Fruit fly (Drosophila melanogaster) whole organism, embryonic: Measurements from ENCODE around the gene CG11905.

Experiments
- Atf3 ChIP-seq: fragments of 200-800 bp; sonication (Bioruptor generic); optimal IDR thresholded peaks from 3 replicates; lab custom pipeline; 2016; ENCODE audit warnings: missing biosample characterization, missing genetic modification characterization
- Awh ChIP-seq: fragments of 200-800 bp; sonication (Bioruptor generic); IDR thresholded peaks from 2 replicates; pipeline ENCODE4, ENCODE4 v1.3.6; 2022; ENCODE audit warnings: missing biosample characterization, missing genetic modification characterization
- BEAF-32 ChIP-seq: fragments of 200-800 bp; sonication (Bioruptor generic); optimal IDR thresholded peaks from 3 replicates; lab custom pipeline; 2017; ENCODE audit warnings: missing biosample characterization, missing genetic modification characterization, mild to moderate bottlenecking, moderate library complexity, missing genetic modification reagents
- Bdp1 ChIP-seq: fragments of 200-800 bp; sonication (Bioruptor generic); optimal IDR thresholded peaks from 3 replicates; lab custom pipeline; 2016; ENCODE audit warnings: missing biosample characterization, missing genetic modification characterization
- BtbVII ChIP-seq: fragments of 200-800 bp; sonication (Bioruptor generic); optimal IDR thresholded peaks from 3 replicates; lab custom pipeline; 2017; ENCODE audit warnings: missing biosample characterization, mild to moderate bottlenecking, missing genetic modification characterization
- CG10147 ChIP-seq: fragments of 200-800 bp; sonication (Bioruptor generic); optimal IDR thresholded peaks from 2 replicates; lab custom pipeline; 2019; ENCODE audit warnings: missing biosample characterization, mild to moderate bottlenecking, missing genetic modification characterization, moderate library complexity
- CG11696 ChIP-seq: fragments of 200-800 bp; sonication (Bioruptor generic); IDR thresholded peaks from 2 replicates; pipeline ENCODE4 v1.3.6; 2022; ENCODE audit warnings: missing biosample characterization, missing genetic modification characterization
- CG17328 ChIP-seq: fragments of 200-800 bp; sonication (Bioruptor generic); IDR thresholded peaks from 2 replicates; pipeline ENCODE4 v1.3.6; 2022; ENCODE audit warnings: missing biosample characterization, missing genetic modification characterization
- CG17829 ChIP-seq: fragments of 200-800 bp; optimal IDR thresholded peaks from 2 replicates; lab custom pipeline; 2019; ENCODE audit warnings: missing biosample characterization, mild to moderate bottlenecking, missing genetic modification characterization, moderate library complexity
- CG18011 ChIP-seq: fragments of 200-800 bp; sonication (Bioruptor generic); optimal IDR thresholded peaks from 2 replicates; lab custom pipeline; 2017; ENCODE audit warnings: missing biosample characterization, missing genetic modification characterization, mild to moderate bottlenecking, moderate library complexity, missing genotype
- CG2199 ChIP-seq: fragments of 200-800 bp; sonication (Bioruptor generic); IDR thresholded peaks from 3 replicates; pipeline ENCODE4 v1.3.6; 2022; ENCODE audit warnings: missing biosample characterization, missing genetic modification characterization
- CG33213 ChIP-seq: fragments of 200-800 bp; sonication (Bioruptor generic); optimal IDR thresholded peaks from 3 replicates; lab custom pipeline; 2016; ENCODE audit warnings: missing biosample characterization, missing genetic modification characterization
- CG34422 ChIP-seq: fragments of 200-800 bp; sonication (Bioruptor generic); IDR thresholded peaks from 3 replicates; pipeline ENCODE4 v1.3.6; 2022; ENCODE audit warnings: missing biosample characterization, missing genetic modification characterization
- CG3838 ChIP-seq: fragments of 200-800 bp; sonication (Bioruptor generic); optimal IDR thresholded peaks from 3 replicates; lab custom pipeline; 2016; ENCODE audit warnings: missing biosample characterization, missing genetic modification characterization
- CG5180 ChIP-seq: fragments of 200-800 bp; sonication (Bioruptor generic); optimal IDR thresholded peaks from 3 replicates; lab custom pipeline; 2017; ENCODE audit warnings: missing biosample characterization, missing genetic modification characterization, mild to moderate bottlenecking, moderate library complexity, missing genetic modification reagents
- CG6813 ChIP-seq: fragments of 200-800 bp; sonication (Bioruptor generic); optimal IDR thresholded peaks from 2 replicates; lab custom pipeline; 2017; ENCODE audit warnings: missing biosample characterization, missing genetic modification characterization, mild to moderate bottlenecking, moderate library complexity, missing genetic modification reagents
- CG7271 ChIP-seq: fragments of 200-800 bp; sonication (Bioruptor generic); optimal IDR thresholded peaks from 2 replicates; lab custom pipeline; 2018; ENCODE audit warnings: missing biosample characterization, mild to moderate bottlenecking, missing genetic modification characterization, moderate library complexity
- CG9215 ChIP-seq: fragments of 200-800 bp; sonication (Bioruptor generic); IDR thresholded peaks from 2 replicates; pipeline ENCODE4 v1.3.6; 2022; ENCODE audit warnings: missing biosample characterization, missing genetic modification characterization
- CG9609 ChIP-seq: fragments of 200-800 bp; sonication (Bioruptor generic); optimal IDR thresholded peaks from 3 replicates; lab custom pipeline; 2016; ENCODE audit warnings: missing biosample characterization, missing genetic modification characterization
- Chrac-16 ChIP-seq: fragments of 200-800 bp; sonication (Bioruptor generic); optimal IDR thresholded peaks from 3 replicates; lab custom pipeline; 2016; ENCODE audit warnings: missing biosample characterization, missing genetic modification characterization
- Drgx ChIP-seq: fragments of 200-800 bp; sonication (Bioruptor generic); IDR thresholded peaks from 2 replicates; pipeline ENCODE4 v1.3.6; 2022; ENCODE audit warnings: missing biosample characterization, missing genetic modification characterization
- ERR ChIP-seq: fragments of 200-800 bp; sonication (Bioruptor generic); optimal IDR thresholded peaks from 2 replicates; lab custom pipeline; 2016; ENCODE audit warnings: missing biosample characterization, missing genetic modification characterization
- Hand ChIP-seq: fragments of 200-800 bp; sonication (Bioruptor generic); optimal IDR thresholded peaks from 2 replicates; lab custom pipeline; 2017; ENCODE audit warnings: mild to moderate bottlenecking, missing biosample characterization, missing genetic modification reagents, missing genetic modification characterization
- Sox102F ChIP-seq: fragments of 200-800 bp; sonication (Bioruptor generic); optimal IDR thresholded peaks from 2 replicates; lab custom pipeline; 2018; ENCODE audit warnings: missing biosample characterization, mild to moderate bottlenecking, missing genetic modification characterization, moderate library complexity
- Spps ChIP-seq: fragments of 200-800 bp; sonication (Bioruptor generic); optimal IDR thresholded peaks from 2 replicates; lab custom pipeline; 2018; ENCODE audit warnings: missing biosample characterization, mild to moderate bottlenecking, missing genetic modification characterization
- Taf1 ChIP-seq: fragments of 200-800 bp; sonication (Bioruptor generic); IDR thresholded peaks from 2 replicates; pipeline ENCODE4 v1.3.6; 2022; ENCODE audit warnings: missing biosample characterization, missing genetic modification characterization
- Xrp1 ChIP-seq: fragments of 200-800 bp; sonication (Bioruptor generic); IDR thresholded peaks from 2 replicates; pipeline ENCODE4 v1.3.6; 2022; ENCODE audit warnings: missing biosample characterization, missing genetic modification characterization
- cg ChIP-seq: fragments of 200-800 bp; sonication (Bioruptor generic); optimal IDR thresholded peaks from 3 replicates; lab custom pipeline; 2019; ENCODE audit warnings: missing biosample characterization, mild to moderate bottlenecking, missing genetic modification characterization, moderate library complexity
- crol ChIP-seq: fragments of 200-800 bp; sonication (Bioruptor generic); IDR thresholded peaks from 2 replicates; pipeline ENCODE4 v1.3.6; 2022; ENCODE audit warnings: missing biosample characterization, missing genetic modification characterization
- da ChIP-seq: fragments of 200-800 bp; sonication (Bioruptor generic); optimal IDR thresholded peaks from 2 replicates; lab custom pipeline; 2016; ENCODE audit warnings: missing biosample characterization, missing genetic modification characterization
- dan ChIP-seq: fragments of 200-800 bp; sonication (Bioruptor generic); IDR thresholded peaks from 2 replicates; pipeline ENCODE4 v1.3.6; 2022; ENCODE audit warnings: missing biosample characterization, missing genetic modification characterization
- danr ChIP-seq: fragments of 200-800 bp; sonication (Bioruptor generic); IDR thresholded peaks from 2 replicates; pipeline ENCODE4 v1.3.6; 2022; ENCODE audit warnings: missing biosample characterization, missing genetic modification characterization
- eyg ChIP-seq: fragments of 200-800 bp; sonication (Bioruptor generic); optimal IDR thresholded peaks from 3 replicates; lab custom pipeline; 2016; ENCODE audit warnings: missing biosample characterization, missing genetic modification characterization
- ken ChIP-seq: fragments of 200-800 bp; sonication (Bioruptor generic); IDR thresholded peaks from 3 replicates; pipeline ENCODE4 v1.3.6; 2022; ENCODE audit warnings: missing biosample characterization, missing genetic modification characterization
- mam ChIP-seq: fragments of 200-800 bp; sonication (Bioruptor generic); optimal IDR thresholded peaks from 3 replicates; lab custom pipeline; 2016; ENCODE audit warnings: missing biosample characterization, missing genetic modification characterization
- ranshi ChIP-seq: fragments of 200-800 bp; sonication (Bioruptor generic); IDR thresholded peaks from 2 replicates; pipeline ENCODE4 v1.3.6; 2022; ENCODE audit warnings: missing biosample characterization, missing genetic modification characterization
- slp2 ChIP-seq: fragments of 200-800 bp; sonication (Bioruptor generic); optimal IDR thresholded peaks from 2 replicates; lab custom pipeline; 2016; ENCODE audit warnings: missing biosample characterization, missing genetic modification characterization
- wek ChIP-seq: fragments of 200-800 bp; sonication (Bioruptor generic); optimal IDR thresholded peaks from 3 replicates; lab custom pipeline; 2018; ENCODE audit warnings: missing biosample characterization, mild to moderate bottlenecking, missing genetic modification characterization, moderate library complexity

Gene CG11905

DNA sequence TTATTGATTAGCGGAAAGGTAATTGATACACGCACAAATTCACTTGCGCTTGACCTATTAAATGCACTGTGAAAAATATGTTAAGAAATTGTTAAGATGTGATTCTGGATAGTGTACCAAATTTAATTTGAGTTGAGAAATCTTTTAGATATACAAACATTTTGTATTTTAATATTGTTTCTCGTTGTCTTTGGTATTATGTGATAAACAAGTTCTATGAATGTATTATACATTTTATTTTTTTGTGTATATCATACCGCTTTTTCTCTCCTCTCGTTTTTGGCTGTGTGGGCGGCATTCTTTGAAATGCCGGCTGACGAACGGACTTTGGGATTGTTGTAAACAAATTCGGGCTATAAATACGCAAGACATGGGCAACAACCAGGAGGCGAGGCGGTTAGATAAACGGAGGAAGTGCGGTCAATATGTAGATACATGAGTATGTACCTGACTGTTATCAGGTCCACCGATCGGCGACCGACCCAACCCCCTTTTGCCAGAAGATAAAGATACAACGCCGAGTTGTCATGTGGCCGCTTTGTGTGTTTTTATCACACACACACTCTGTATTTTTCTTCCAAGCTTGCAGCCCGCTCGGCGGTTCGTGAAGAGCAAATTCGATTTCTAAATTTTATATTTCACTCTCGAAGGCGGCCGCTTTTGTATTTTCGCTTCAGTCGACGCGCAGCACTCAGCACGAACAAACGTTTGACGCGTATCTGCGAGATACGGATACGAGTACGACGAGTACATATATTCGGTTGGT is 21.6 kb upstream of the CG11905 start (continued):
- TF ChIP-seq danr (GFP tag; lab: Robert Waterston, UW) (peak; percentile 9; the same call in 1 of the 2 replicates), CG2199 (GFP tag; lab: Robert Waterston, UW) (no peak), Drgx (GFP tag; lab: Robert Waterston, UW) (peak; percentile 48; the same call in 1 of the 2 replicates), ERR (GFP tag; lab: Kevin White, UChicago) (peak; percentile 17), Hand (GFP tag; lab: Kevin White, UChicago) (no peak), slp2 (GFP tag; lab: Kevin White, UChicago) (peak; percentile 73), wek (GFP tag; lab: Kevin White, UChicago) (no peak), CG17328 (GFP tag; lab: Robert Waterston, UW) (peak; percentile 61; the same call in 1 of the 2 replicates), mam (GFP tag; lab: Kevin White, UChicago) (peak; percentile 62), Xrp1 (GFP tag; lab: Robert Waterston, UW) (peak; percentile 67; the same call in 1 of the 2 replicates), Chrac-16 (peak; percentile 27), CG18011 (GFP tag; lab: Kevin White, UChicago) (peak; percentile 37), CG5180 (GFP tag; lab: Kevin White, UChicago) (peak; percentile 38), eyg (peak; percentile 21), da (GFP tag; lab: Kevin White, UChicago) (no peak), Taf1 (GFP tag; lab: Robert Waterston, UW) (peak; percentile 48), CG17829 (tag; lab: Kevin White, UChicago) (peak; percentile 64), CG9215 (GFP tag; lab: Robert Waterston, UW) (peak; percentile 53), Spps (peak; percentile 14), Bdp1 (GFP tag; lab: Kevin White, UChicago) (peak; percentile 21), CG6813 (GFP tag; lab: Kevin White, UChicago) (peak; percentile 17), Awh (peak; percentile 69; the same call in 1 of the 2 replicates), Sox102F (GFP tag; lab: Kevin White, UChicago) (peak; percentile 85), ken (peak; percentile 21; the same call in 1 of the 3 replicates), CG9609 (GFP tag; lab: Kevin White, UChicago) (peak; percentile 60), CG3838 (GFP tag; lab: Kevin White, UChicago) (peak; percentile 18), CG33213 (no peak), CG10147 (GFP tag; lab: Kevin White, UChicago) (peak; percentile 76), CG34422 (GFP tag; lab: Robert Waterston, UW) (peak; percentile 73), Atf3 (peak; percentile 23), BtbVII (GFP tag; lab: Kevin White, UChicago) (peak; percentile 55), cg (peak; percentile 20), CG11696 (GFP tag; lab: Robert Waterston, UW) (peak; percentile 57; the same call in 1 of the 2 replicates), ranshi (GFP tag; lab: Robert Waterston, UW) (peak; percentile 72), BEAF-32 (no peak), crol (GFP tag; lab: Robert Waterston, UW) (no peak), CG7271 (tag; lab: Kevin White, UChicago) (no peak), dan (GFP tag; lab: Robert Waterston, UW) (no peak)
